Worm (Caenorhabditis elegans) whole organism, mixed stage, embryonic: ENCODE measurements around the gene hsd-2.

Experiments used
- M03D4.4 ChIP-seq: sonication (generic microtip); optimal IDR thresholded peaks from 2 replicates; lab custom pipeline; 2017; ENCODE audit warnings: mild to moderate bottlenecking, missing genetic modification characterization, missing compliant biosample characterization
- bed-3 ChIP-seq: fragments of 200-800 bp; sonication (Bioruptor generic); optimal IDR thresholded peaks from 3 replicates; lab custom pipeline; 2018; ENCODE audit warnings: mild to moderate bottlenecking, missing genetic modification characterization, moderate library complexity, missing compliant biosample characterization
- blmp-1 ChIP-seq: fragments of 150-350 bp; optimal IDR thresholded peaks from 2 replicates; lab custom pipeline; 2014; ENCODE audit warnings: missing biosample characterization, missing genetic modification characterization
- ces-1 ChIP-seq: fragments of 150-350 bp; optimal IDR thresholded peaks from 2 replicates; lab custom pipeline; 2014; ENCODE audit warnings: missing biosample characterization, missing genetic modification reagents, missing genetic modification characterization
- elt-1 ChIP-seq: sonication (generic microtip); optimal IDR thresholded peaks from 2 replicates; lab custom pipeline; 2017; ENCODE audit warnings: missing genetic modification characterization, mild to moderate bottlenecking, missing compliant biosample characterization, antibody characterized with exemption, moderate library complexity, borderline replicate concordance; ENCODE audit not compliant: insufficient read depth
- flh-1 ChIP-seq: fragments of 200-800 bp; sonication (Bioruptor generic); optimal IDR thresholded peaks from 2 replicates; lab custom pipeline; 2018; ENCODE audit warnings: mild to moderate bottlenecking, missing genetic modification characterization, moderate library complexity, missing compliant biosample characterization
- lin-13 ChIP-seq: fragments of 150-350 bp; optimal IDR thresholded peaks from 2 replicates; lab custom pipeline; 2014; ENCODE audit warnings: missing biosample characterization, missing genetic modification characterization
- mab-5 ChIP-seq: fragments of 150-350 bp; optimal IDR thresholded peaks from 2 replicates; lab custom pipeline; 2014; ENCODE audit warnings: missing biosample characterization, missing genetic modification characterization
- nhr-12 ChIP-seq: fragments of 150-350 bp; optimal IDR thresholded peaks from 2 replicates; lab custom pipeline; 2014; ENCODE audit warnings: missing biosample characterization, missing genetic modification characterization
- nhr-237 ChIP-seq: fragments of 150-350 bp; optimal IDR thresholded peaks from 2 replicates; lab custom pipeline; 2014; ENCODE audit warnings: missing biosample characterization, missing genetic modification characterization
- nhr-28 ChIP-seq: fragments of 150-350 bp; optimal IDR thresholded peaks from 2 replicates; lab custom pipeline; 2014; ENCODE audit warnings: missing biosample characterization, missing genetic modification characterization
- unc-39 ChIP-seq: fragments of 150-350 bp; optimal IDR thresholded peaks from 2 replicates; lab custom pipeline; 2014; ENCODE audit warnings: missing biosample characterization, missing genetic modification characterization

DNA sequence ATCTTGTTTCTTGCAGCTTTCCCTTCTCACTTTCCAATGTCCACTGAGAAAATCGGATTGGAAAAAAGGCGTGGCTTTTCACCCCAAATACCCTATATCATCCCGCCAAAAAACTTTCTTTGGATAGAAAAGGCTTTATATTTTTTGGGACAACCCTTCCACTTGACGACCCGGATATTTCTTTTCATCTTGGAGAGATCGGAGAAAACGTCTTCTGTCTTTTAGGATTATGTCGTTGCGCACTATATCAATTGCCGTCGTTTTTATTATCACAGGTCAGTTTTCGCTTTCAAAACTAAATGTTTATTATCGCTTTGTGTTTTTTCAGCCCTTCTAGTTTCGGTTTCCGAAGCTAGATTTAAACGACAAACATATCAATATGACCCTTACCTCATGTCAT is 38.8 kb downstream of the hsd-2 start, which contains the start of gene Y64H9A.2:
- no peak for TF ChIP-seq unc-39 (tag; lab: Kevin White, UChicago)
- no peak for TF ChIP-seq nhr-12 (tag; lab: Kevin White, UChicago)
- no peak for TF ChIP-seq elt-1 (tag; lab: Kevin White, UChicago)
- TF ChIP-seq nhr-28 (tag; lab: Kevin White, UChicago), result no peak
- no peak for TF ChIP-seq lin-13 (tag; lab: Kevin White, UChicago)
- TF ChIP-seq mab-5, result no peak
- no peak for TF ChIP-seq blmp-1 (tag; lab: Kevin White, UChicago)
- TF ChIP-seq bed-3 (GFP tag; lab: Kevin White, UChicago), result no peak
- no peak for TF ChIP-seq M03D4.4 (tag; lab: Kevin White, UChicago)
- TF ChIP-seq nhr-237, result no peak
- TF ChIP-seq ces-1 (GFP tag; lab: Kevin White, UChicago), result no peak
- TF ChIP-seq flh-1 (GFP tag; lab: Kevin White, UChicago), result no peak
